Fruit fly (Drosophila melanogaster) whole organism, prepupa: ENCODE measurements around the gene GILT3.

Experiments used
- CG11762 ChIP-seq: fragments of 200-800 bp; sonication (Bioruptor generic); optimal IDR thresholded peaks from 3 replicates; lab custom pipeline; 2016; ENCODE audit warnings: missing biosample characterization, missing genetic modification characterization; ENCODE audit not compliant: insufficient read depth
- CG1621 ChIP-seq: fragments of 200-800 bp; sonication (Bioruptor generic); optimal IDR thresholded peaks from 3 replicates; lab custom pipeline; 2018; ENCODE audit warnings: missing biosample characterization, mild to moderate bottlenecking, missing genetic modification characterization
- CG3032 ChIP-seq: fragments of 200-800 bp; optimal IDR thresholded peaks from 2 replicates; lab custom pipeline; 2019; ENCODE audit warnings: missing biosample characterization, mild to moderate bottlenecking, missing genetic modification characterization, moderate library complexity
- CG6276 ChIP-seq: fragments of 200-800 bp; sonication (Bioruptor generic); optimal IDR thresholded peaks from 2 replicates; lab custom pipeline; 2017; ENCODE audit warnings: missing biosample characterization, mild to moderate bottlenecking, missing genetic modification characterization
- CG7368 ChIP-seq: fragments of 200-800 bp; sonication (Bioruptor generic); optimal IDR thresholded peaks from 3 replicates; lab custom pipeline; 2016; ENCODE audit warnings: missing biosample characterization, missing genetic modification characterization
- CG8119 ChIP-seq: fragments of 200-800 bp; sonication (Bioruptor generic); IDR thresholded peaks from 3 replicates; pipeline ENCODE4 v1.3.6; 2022; ENCODE audit warnings: missing biosample characterization, missing genetic modification characterization
- Ets21C ChIP-seq: fragments of 200-800 bp; sonication (Bioruptor generic); optimal IDR thresholded peaks from 3 replicates; lab custom pipeline; 2016; ENCODE audit warnings: missing biosample characterization, missing genetic modification characterization
- Gug ChIP-seq: fragments of 200-800 bp; sonication (Bioruptor generic); IDR thresholded peaks from 2 replicates; pipeline ENCODE4 v1.3.6; 2022; ENCODE audit warnings: missing biosample characterization, missing genetic modification characterization
- Lpt ChIP-seq: fragments of 200-800 bp; sonication (Bioruptor generic); optimal IDR thresholded peaks from 3 replicates; lab custom pipeline; 2016; ENCODE audit warnings: missing biosample characterization, missing genetic modification characterization
- Sox102F ChIP-seq: fragments of 200-800 bp; sonication (Bioruptor generic); optimal IDR thresholded peaks from 2 replicates; lab custom pipeline; 2016; ENCODE audit warnings: missing biosample characterization, mild to moderate bottlenecking, missing genetic modification characterization
- Sox14 ChIP-seq: fragments of 200-800 bp; sonication (Bioruptor generic); optimal IDR thresholded peaks from 3 replicates; lab custom pipeline; 2016; ENCODE audit warnings: missing biosample characterization, missing genetic modification characterization
- fd85E ChIP-seq: fragments of 200-800 bp; sonication (Bioruptor generic); optimal IDR thresholded peaks from 3 replicates; lab custom pipeline; 2016; ENCODE audit warnings: missing biosample characterization, missing genetic modification characterization
- salr ChIP-seq, 2 experiments: fragments of 200-800 bp; sonication (Bioruptor generic); optimal IDR thresholded peaks; 3 replicates each; lab custom pipeline; 2016 to 2018; ENCODE audit warnings: missing biosample characterization in 2 of 2, missing genetic modification characterization in 2 of 2, mild to moderate bottlenecking in 1 of 2

- no peak for TF ChIP-seq CG1621 (tag; lab: Kevin White, UChicago)
- TF ChIP-seq Lpt (GFP tag; lab: Kevin White, UChicago), result no peak
- peak; percentile 40 for TF ChIP-seq Sox102F (GFP tag; lab: Kevin White, UChicago)
- no peak for TF ChIP-seq Gug (GFP tag; lab: Robert Waterston, UW)
- TF ChIP-seq Ets21C (GFP tag; lab: Kevin White, UChicago), result no peak
- no peak for TF ChIP-seq fd85E (GFP tag; lab: Kevin White, UChicago)
- TF ChIP-seq salr (GFP tag; optimal IDR thresholded peaks at IDR 0.05; lab: Kevin White, UChicago), result no peak
- no peak for TF ChIP-seq CG3032 (tag; lab: Kevin White, UChicago)
- no peak for TF ChIP-seq CG6276
- TF ChIP-seq Sox14, result peak; percentile 15
- no peak for TF ChIP-seq CG8119 (GFP tag; lab: Robert Waterston, UW)
- TF ChIP-seq CG11762, result no peak
- no peak for TF ChIP-seq CG7368 (GFP tag; lab: Kevin White, UChicago)
Observed at dm6 chr3R:23704383-23705033, 27.4 kb downstream of the GILT3 start, which contains the start of gene Gba1b.
